Fruit fly (Drosophila melanogaster): ENCODE measurements around the gene CG5157.

CG5157 gene

dm6 chr3L:16145931-16146538 is 8.4 kb upstream of the CG5157 start:
- TF ChIP-seq bab1 (GFP tag; optimal IDR thresholded peaks at IDR 0.05) = no peak

- no peak for TF ChIP-seq bab1 (GFP tag; optimal IDR thresholded peaks at IDR 0.05)
- TF ChIP-seq kay (GFP tag; ENCODE audit: borderline replicate concordance) = no peak
- TF ChIP-seq ovo (GFP tag; optimal IDR thresholded peaks at IDR 0.05) = no peak
- no peak for TF ChIP-seq toe (GFP tag; optimal IDR thresholded peaks at IDR 0.05)
- no peak for TF ChIP-seq CG1620 (GFP tag; optimal IDR thresholded peaks at IDR 0.05)
- TF ChIP-seq CG11617 (GFP tag; optimal IDR thresholded peaks at IDR 0.05) = no peak
- TF ChIP-seq CG7045 (GFP tag; optimal IDR thresholded peaks at IDR 0.05) = no peak
- no peak for TF ChIP-seq CG14711 (tag; optimal IDR thresholded peaks at IDR 0.05)
- TF ChIP-seq CG5204 (GFP tag; optimal IDR thresholded peaks at IDR 0.05) = no peak
- TF ChIP-seq pad (GFP tag; optimal IDR thresholded peaks at IDR 0.05) = no peak
- TF ChIP-seq Clk (GFP tag; optimal IDR thresholded peaks at IDR 0.05) = no peak
- no peak for TF ChIP-seq cnc (optimal IDR thresholded peaks at IDR 0.05)
- TF ChIP-seq CG33017 (tag; optimal IDR thresholded peaks at IDR 0.05) = no peak
- TF ChIP-seq tj (GFP tag; optimal IDR thresholded peaks at IDR 0.05) = no peak
- no peak for TF ChIP-seq cic (GFP tag; optimal IDR thresholded peaks at IDR 0.05)
- TF ChIP-seq CG7101 (tag; optimal IDR thresholded peaks at IDR 0.05) = no peak
- no peak for TF ChIP-seq Hr96 (GFP tag; optimal IDR thresholded peaks at IDR 0.05)
- no peak for TF ChIP-seq Mnt (GFP tag; optimal IDR thresholded peaks at IDR 0.05)
- TF ChIP-seq Crg-1 (GFP tag; optimal IDR thresholded peaks at IDR 0.05) = no peak
- no peak for TF ChIP-seq CG12768 (GFP tag; optimal IDR thresholded peaks at IDR 0.05)
Measured at dm6 chr3L:16145282-16145681, 7.6 kb upstream of the CG5157 start.

- no peak for TF ChIP-seq cnc (optimal IDR thresholded peaks at IDR 0.05)
- no peak for TF ChIP-seq toe (GFP tag; optimal IDR thresholded peaks at IDR 0.05)
- TF ChIP-seq CG12768 (GFP tag; optimal IDR thresholded peaks at IDR 0.05) = no peak
- TF ChIP-seq CG14711 (tag; optimal IDR thresholded peaks at IDR 0.05) = no peak
- no peak for TF ChIP-seq CG1620 (GFP tag; optimal IDR thresholded peaks at IDR 0.05)
- TF ChIP-seq CG33017 (tag; optimal IDR thresholded peaks at IDR 0.05) = no peak
- TF ChIP-seq tj (GFP tag; optimal IDR thresholded peaks at IDR 0.05) = peak; percentile 87
- TF ChIP-seq CG7101 (tag; optimal IDR thresholded peaks at IDR 0.05) = no peak
- TF ChIP-seq pad (GFP tag; optimal IDR thresholded peaks at IDR 0.05) = no peak
- no peak for TF ChIP-seq CG11617 (GFP tag; optimal IDR thresholded peaks at IDR 0.05)
- TF ChIP-seq bab1 (GFP tag; optimal IDR thresholded peaks at IDR 0.05) = peak; percentile 47
- TF ChIP-seq ovo (GFP tag; optimal IDR thresholded peaks at IDR 0.05) = no peak
- no peak for TF ChIP-seq kay (GFP tag; ENCODE audit: borderline replicate concordance)
- no peak for TF ChIP-seq CG5204 (GFP tag; optimal IDR thresholded peaks at IDR 0.05)
Measured at dm6 chr3L:16143685-16144539, 6.2 kb upstream of the CG5157 start, which contains the start of gene CG32152. CG32152 (minus strand) TSS chr3L:16144036.

- TF ChIP-seq toe (GFP tag; optimal IDR thresholded peaks at IDR 0.05) (no peak), Hr96 (GFP tag; optimal IDR thresholded peaks at IDR 0.05) (no peak), CG1620 (GFP tag; optimal IDR thresholded peaks at IDR 0.05) (no peak), CG11617 (GFP tag; optimal IDR thresholded peaks at IDR 0.05) (no peak), Crg-1 (GFP tag; optimal IDR thresholded peaks at IDR 0.05) (no peak), ovo (GFP tag; optimal IDR thresholded peaks at IDR 0.05) (no peak), pad (GFP tag; optimal IDR thresholded peaks at IDR 0.05) (no peak), CG7045 (GFP tag; optimal IDR thresholded peaks at IDR 0.05) (no peak), CG12768 (GFP tag; optimal IDR thresholded peaks at IDR 0.05) (no peak), CG33017 (tag; optimal IDR thresholded peaks at IDR 0.05) (no peak), tj (GFP tag; optimal IDR thresholded peaks at IDR 0.05) (no peak)
Measured at dm6 chr3L:16141556-16141955, 3.9 kb upstream of the CG5157 start.

- TF ChIP-seq bab1 (GFP tag; optimal IDR thresholded peaks at IDR 0.05) = peak; percentile 41
- peak; percentile 98 for TF ChIP-seq CG14711 (tag; optimal IDR thresholded peaks at IDR 0.05)
- no peak for TF ChIP-seq cnc (optimal IDR thresholded peaks at IDR 0.05)
- TF ChIP-seq Crg-1 (GFP tag; optimal IDR thresholded peaks at IDR 0.05) = no peak
- no peak for TF ChIP-seq CG12768 (GFP tag; optimal IDR thresholded peaks at IDR 0.05)
Measured at dm6 chr3L:16139131-16139530, 1.5 kb upstream of the CG5157 start.

dm6 chr3L:16136819-16137553 is 693 bp downstream of the CG5157 start:
- TF ChIP-seq CG7045 (GFP tag; optimal IDR thresholded peaks at IDR 0.05) (no peak), toe (GFP tag; optimal IDR thresholded peaks at IDR 0.05) (no peak), bab1 (GFP tag; optimal IDR thresholded peaks at IDR 0.05) (no peak), cic (GFP tag; optimal IDR thresholded peaks at IDR 0.05) (peak; percentile 41)
